Worm (Caenorhabditis elegans) whole organism, young adult: Measurements from ENCODE around the gene T11F9.22.

ENCODE experiments used
- B0261.1 ChIP-seq: sonication (generic microtip); optimal IDR thresholded peaks from 2 replicates; lab custom pipeline; 2016; ENCODE audit warnings: mild to moderate bottlenecking, missing genetic modification characterization, moderate library complexity, missing compliant biosample characterization
- B0336.3 ChIP-seq: fragments of 200-800 bp; sonication (Bioruptor generic); IDR thresholded peaks from 2 replicates; pipeline ENCODE4 v1.3.6; 2022; ENCODE audit warnings: missing genetic modification characterization, missing compliant biosample characterization
- C06A6.2 ChIP-seq: fragments of 200-800 bp; sonication (Bioruptor generic); conservative IDR thresholded peaks from 2 replicates; pipeline ENCODE4 v1.3.6; 2022; ENCODE audit warnings: missing genetic modification characterization, missing compliant biosample characterization
- F23B12.7 ChIP-seq: sonication (generic microtip); optimal IDR thresholded peaks from 2 replicates; lab custom pipeline; 2017; ENCODE audit warnings: missing genetic modification characterization, mild to moderate bottlenecking, missing compliant biosample characterization, antibody characterized with exemption, moderate library complexity; ENCODE audit not compliant: insufficient read depth
- F33H1.4 ChIP-seq: fragments of 200-800 bp; sonication (Bioruptor generic); IDR thresholded peaks from 2 replicates; pipeline ENCODE4 v1.3.6; 2022; ENCODE audit warnings: missing genetic modification reagents, missing genetic modification characterization, missing compliant biosample characterization
- F37B4.10 ChIP-seq: fragments of 200-800 bp; sonication (Bioruptor generic); IDR thresholded peaks from 2 replicates; pipeline ENCODE4 v1.3.6; 2022; ENCODE audit warnings: missing genetic modification characterization, missing compliant biosample characterization
- F39B2.1 ChIP-seq: fragments of 200-800 bp; sonication (Bioruptor generic); IDR thresholded peaks from 2 replicates; pipeline ENCODE4 v1.3.6; 2022; ENCODE audit warnings: missing genetic modification reagents, missing genetic modification characterization, missing compliant biosample characterization
- T26A5.8 ChIP-seq: sonication (generic microtip); optimal IDR thresholded peaks from 2 replicates; lab custom pipeline; 2016; ENCODE audit warnings: missing genetic modification characterization, missing compliant biosample characterization
- Y53G8AR.9 ChIP-seq: fragments of 200-800 bp; sonication (Bioruptor generic); conservative IDR thresholded peaks from 2 replicates; pipeline ENCODE4 v1.3.6; 2022; ENCODE audit warnings: missing genetic modification reagents, missing genetic modification characterization, missing compliant biosample characterization
- Y67H2A.10 ChIP-seq: fragments of 200-800 bp; sonication (Bioruptor generic); conservative IDR thresholded peaks from 2 replicates; pipeline ENCODE4 v1.3.6; 2022; ENCODE audit warnings: missing genetic modification reagents, missing genetic modification characterization, missing compliant biosample characterization
- Y79H2A.3 ChIP-seq: fragments of 200-800 bp; sonication (Bioruptor generic); conservative IDR thresholded peaks from 2 replicates; pipeline ENCODE4 v1.3.6; 2022; ENCODE audit warnings: missing genetic modification reagents, missing genetic modification characterization, missing compliant biosample characterization
- akir-1 ChIP-seq: fragments of 200-800 bp; sonication (Bioruptor generic); optimal IDR thresholded peaks from 2 replicates; lab custom pipeline; 2018; ENCODE audit warnings: mild to moderate bottlenecking, missing genetic modification characterization, moderate library complexity, missing compliant biosample characterization
- atf-7 ChIP-seq: sonication (generic microtip); optimal IDR thresholded peaks from 2 replicates; lab custom pipeline; 2017; ENCODE audit warnings: mild to moderate bottlenecking, missing genetic modification characterization, missing compliant biosample characterization
- efl-1 ChIP-seq: fragments of 150-350 bp; optimal IDR thresholded peaks from 2 replicates; lab custom pipeline; 2014; ENCODE audit warnings: missing biosample characterization, missing genetic modification reagents, missing genetic modification characterization
- egrh-3 ChIP-seq: fragments of 200-800 bp; sonication (Bioruptor generic); IDR thresholded peaks from 2 replicates; pipeline ENCODE4 v1.3.6; 2022; ENCODE audit warnings: missing genetic modification reagents, missing genetic modification characterization, missing compliant biosample characterization
- hlh-26 ChIP-seq: fragments of 200-800 bp; sonication (Bioruptor generic); conservative IDR thresholded peaks from 2 replicates; pipeline ENCODE4 v1.3.6; 2022; ENCODE audit warnings: missing genetic modification reagents, missing genetic modification characterization, missing compliant biosample characterization
- hmg-1.2 ChIP-seq: fragments of 200-800 bp; sonication (Bioruptor generic); IDR thresholded peaks from 2 replicates; pipeline ENCODE4 v1.3.6; 2022; ENCODE audit warnings: missing genetic modification reagents, missing genetic modification characterization, missing compliant biosample characterization
- hmg-20 ChIP-seq: fragments of 200-800 bp; sonication (Bioruptor generic); IDR thresholded peaks from 2 replicates; pipeline ENCODE4 v1.3.6; 2022; ENCODE audit warnings: missing genetic modification reagents, missing genetic modification characterization, missing compliant biosample characterization
- let-607 ChIP-seq, 2 experiments: fragments of 200-800 bp in 1 of 2; sonication (Bioruptor generic) in 1 of 2; sonication (generic microtip) in 1 of 2; optimal IDR thresholded peaks; 2 replicates each; lab custom pipeline; 2016 to 2018; ENCODE audit warnings: mild to moderate bottlenecking in 2 of 2, missing compliant biosample characterization in 2 of 2, missing genetic modification characterization in 2 of 2, moderate library complexity in 2 of 2, missing genotype in 1 of 2
- lin-35 ChIP-seq, 3 experiments: fragments of 150-350 bp in 2 of 3; sonication (generic microtip) in 1 of 3; optimal IDR thresholded peaks; 2 replicates each; lab custom pipeline; 2014 to 2018; ENCODE audit warnings: missing biosample characterization in 3 of 3, missing genetic modification characterization in 3 of 3, missing genetic modification reagents in 3 of 3
- lin-54 ChIP-seq: fragments of 200-800 bp; sonication (Bioruptor generic); optimal IDR thresholded peaks from 2 replicates; lab custom pipeline; 2018; ENCODE audit warnings: mild to moderate bottlenecking, missing genetic modification characterization, missing compliant biosample characterization
- lir-1 ChIP-seq: fragments of 200-800 bp; sonication (Bioruptor generic); conservative IDR thresholded peaks from 2 replicates; pipeline ENCODE4 v1.3.6; 2022; ENCODE audit warnings: missing genetic modification reagents, missing genetic modification characterization, missing compliant biosample characterization
- madf-3 ChIP-seq: fragments of 200-800 bp; sonication (Bioruptor generic); IDR thresholded peaks from 2 replicates; pipeline ENCODE4 v1.3.6; 2022; ENCODE audit warnings: missing genetic modification reagents, missing genetic modification characterization, missing compliant biosample characterization
- madf-6 ChIP-seq: fragments of 200-800 bp; sonication (Bioruptor generic); IDR thresholded peaks from 2 replicates; pipeline ENCODE4 v1.3.6; 2022; ENCODE audit warnings: missing genetic modification reagents, missing genetic modification characterization, missing compliant biosample characterization
- mes-4 ChIP-seq: sonication (generic microtip); optimal IDR thresholded peaks from 2 replicates; lab custom pipeline; 2016; ENCODE audit warnings: missing genotype, missing genetic modification characterization, missing compliant biosample characterization
- mxl-1 ChIP-seq: sonication (generic microtip); optimal IDR thresholded peaks from 2 replicates; lab custom pipeline; 2016; ENCODE audit warnings: missing genetic modification characterization, missing compliant biosample characterization
- nhr-120 ChIP-seq: fragments of 200-800 bp; sonication (Bioruptor generic); IDR thresholded peaks from 2 replicates; pipeline ENCODE4 v1.3.6; 2022; ENCODE audit warnings: missing genetic modification characterization, missing compliant biosample characterization
- nhr-179 ChIP-seq: sonication (generic microtip); optimal IDR thresholded peaks from 2 replicates; lab custom pipeline; 2016; ENCODE audit warnings: mild to moderate bottlenecking, missing genetic modification characterization, missing compliant biosample characterization
- nhr-80 ChIP-seq: sonication (generic microtip); optimal IDR thresholded peaks from 2 replicates; lab custom pipeline; 2016; ENCODE audit warnings: missing genetic modification characterization, missing compliant biosample characterization
- pha-4 ChIP-seq: fragments of 150-350 bp; sonication (generic microtip); optimal IDR thresholded peaks from 2 replicates; lab custom pipeline; 2014; ENCODE audit warnings: missing biosample characterization, missing genetic modification reagents, missing genetic modification characterization
- rcor-1 ChIP-seq: fragments of 200-800 bp; sonication (Bioruptor generic); IDR thresholded peaks from 2 replicates; pipeline ENCODE4 v1.3.6; 2022; ENCODE audit warnings: missing genetic modification reagents, missing genetic modification characterization, missing compliant biosample characterization
- rpc-1 ChIP-seq, 2 experiments: fragments of 150-350 bp in 1 of 2; sonication (generic microtip) in 1 of 2; optimal IDR thresholded peaks; 2 replicates each; lab custom pipeline; 2014 to 2018; ENCODE audit warnings: missing biosample characterization in 1 of 2, missing genetic modification characterization in 1 of 2, missing genetic modification reagents in 1 of 2, missing genotype in 1 of 2
- snpc-1.1 ChIP-seq: sonication (generic microtip); optimal IDR thresholded peaks from 2 replicates; lab custom pipeline; 2017; ENCODE audit warnings: missing genetic modification characterization, mild to moderate bottlenecking, missing compliant biosample characterization, antibody characterized with exemption, moderate library complexity, missing genotype, missing genetic modification reagents; ENCODE audit not compliant: insufficient read depth
- tbx-9 ChIP-seq: sonication (generic microtip); optimal IDR thresholded peaks from 2 replicates; lab custom pipeline; 2016; ENCODE audit warnings: borderline replicate concordance, missing genetic modification characterization, inconsistent platforms, missing compliant biosample characterization
- zfh-2 ChIP-seq: fragments of 200-800 bp; sonication (Bioruptor generic); conservative IDR thresholded peaks from 2 replicates; pipeline ENCODE4 v1.3.6; 2022; ENCODE audit warnings: missing genetic modification reagents, missing genetic modification characterization, missing compliant biosample characterization
- zim-3 ChIP-seq: sonication (generic microtip); optimal IDR thresholded peaks from 2 replicates; lab custom pipeline; 2017; ENCODE audit warnings: mild to moderate bottlenecking, missing genetic modification characterization, moderate library complexity, missing compliant biosample characterization
- ztf-22 ChIP-seq: fragments of 200-800 bp; sonication (Bioruptor generic); optimal IDR thresholded peaks from 2 replicates; lab custom pipeline; 2018; ENCODE audit warnings: mild to moderate bottlenecking, missing genetic modification characterization, moderate library complexity, missing compliant biosample characterization
- ztf-25 ChIP-seq: fragments of 200-800 bp; sonication (Bioruptor generic); IDR thresholded peaks from 2 replicates; pipeline ENCODE4 v1.3.6; 2022; ENCODE audit warnings: missing genetic modification reagents, missing genetic modification characterization, missing compliant biosample characterization
- ztf-26 ChIP-seq: sonication (generic microtip); optimal IDR thresholded peaks from 2 replicates; lab custom pipeline; 2017; ENCODE audit warnings: missing genetic modification characterization, missing compliant biosample characterization

T11F9.22 gene

ce11 chrV:11484404-11484803 is 4.9 kb downstream of the T11F9.22 start (continued):
- TF ChIP-seq madf-3 (no peak), efl-1 (GFP tag; lab: Kevin White, UChicago) (no peak), C06A6.2 (GFP tag; lab: Robert Waterston, UW) (no peak), B0336.3 (GFP tag; lab: Robert Waterston, UW) (no peak), egrh-3 (GFP tag; lab: Robert Waterston, UW) (peak; percentile 62; the same call in 1 of the 2 replicates), Y53G8AR.9 (GFP tag; lab: Robert Waterston, UW) (no peak), F33H1.4 (GFP tag; lab: Robert Waterston, UW) (no peak), zfh-2 (GFP tag; lab: Robert Waterston, UW) (peak; percentile 65), nhr-120 (no peak), akir-1 (no peak), rpc-1 (optimal IDR thresholded peaks at IDR 0.05; lab: Kevin White, UChicago) (no peak), rpc-1 (tag; optimal IDR thresholded peaks at IDR 0.05; lab: Kevin White, UChicago) (no peak)
- TF ChIP-seq, all 124 proteins: peak for 3

ce11 chrV:11485558-11485957 is 6.1 kb downstream of the T11F9.22 start, which contains the start of gene srh-1:
TSS of gene srh-1 (plus strand) at chrV:11485858.
- TF ChIP-seq F39B2.1 (GFP tag; lab: Robert Waterston, UW) (no peak), let-607 (tag; optimal IDR thresholded peaks at IDR 0.05; lab: Kevin White, UChicago) (no peak), lin-35 (GFP tag; optimal IDR thresholded peaks at IDR 0.05; lab: Kevin White, UChicago) (no peak), F37B4.10 (GFP tag; lab: Robert Waterston, UW) (no peak), C06A6.2 (GFP tag; lab: Robert Waterston, UW) (no peak), madf-6 (GFP tag; lab: Robert Waterston, UW) (no peak), rpc-1 (optimal IDR thresholded peaks at IDR 0.05; lab: Kevin White, UChicago) (no peak), rpc-1 (tag; optimal IDR thresholded peaks at IDR 0.05; lab: Kevin White, UChicago) (no peak), Y79H2A.3 (GFP tag; lab: Robert Waterston, UW) (no peak), Y67H2A.10 (GFP tag; lab: Robert Waterston, UW) (no peak), F23B12.7 (no peak), hmg-1.2 (GFP tag; lab: Robert Waterston, UW) (no peak), lir-1 (GFP tag; lab: Robert Waterston, UW) (no peak), hlh-26 (GFP tag; lab: Robert Waterston, UW) (no peak)

- TF ChIP-seq tbx-9 (tag; lab: Kevin White, UChicago) (no peak), zim-3 (tag; lab: Kevin White, UChicago) (no peak), snpc-1.1 (tag; lab: Kevin White, UChicago) (no peak), mes-4 (tag; lab: Kevin White, UChicago) (no peak), T26A5.8 (no peak), hmg-20 (GFP tag; lab: Robert Waterston, UW) (no peak), rcor-1 (GFP tag; lab: Robert Waterston, UW) (no peak), nhr-80 (tag; lab: Kevin White, UChicago) (no peak), mxl-1 (no peak), nhr-179 (tag; lab: Kevin White, UChicago) (no peak), atf-7 (no peak), lin-54 (no peak), ztf-26 (tag; lab: Kevin White, UChicago) (no peak), B0336.3 (GFP tag; lab: Robert Waterston, UW) (no peak), B0261.1 (tag; lab: Kevin White, UChicago) (no peak), pha-4 (no peak), ztf-25 (no peak), ztf-22 (GFP tag; lab: Kevin White, UChicago) (no peak)
- TF ChIP-seq, all 124 proteins: peak for 0
Measured at ce11 chrV:11486680-11487079, 7.2 kb downstream of the T11F9.22 start, which contains the start of gene T11F9.10. TSS of gene T11F9.10 (plus strand) at chrV:11486980.
